Worm (Caenorhabditis elegans) whole organism, L3 larva: ENCODE measurements around the gene snu-23.

ENCODE experiments used
- aly-2 ChIP-seq: fragments of 150-350 bp; optimal IDR thresholded peaks from 2 replicates; lab custom pipeline; 2014; ENCODE audit warnings: missing biosample characterization, missing genetic modification characterization
- ama-1 ChIP-seq: fragments of 150-350 bp; optimal IDR thresholded peaks from 2 replicates; lab custom pipeline; 2018
- ceh-82 ChIP-seq: fragments of 150-350 bp; optimal IDR thresholded peaks from 2 replicates; lab custom pipeline; 2014; ENCODE audit warnings: missing biosample characterization, missing genetic modification characterization
- egl-27 ChIP-seq: sonication (generic microtip); optimal IDR thresholded peaks from 4 replicates; lab custom pipeline; 2017; ENCODE audit warnings: missing biosample characterization, missing genetic modification reagents, missing genetic modification characterization
- fos-1 ChIP-seq: fragments of 150-350 bp; optimal IDR thresholded peaks from 2 replicates; lab custom pipeline; 2014; ENCODE audit warnings: missing biosample characterization, missing genetic modification characterization
- lsy-12 ChIP-seq: sonication (generic microtip); optimal IDR thresholded peaks from 2 replicates; lab custom pipeline; 2016; ENCODE audit warnings: mild to moderate bottlenecking, missing genetic modification characterization, missing compliant biosample characterization
- mdl-1 ChIP-seq: fragments of 150-350 bp; optimal IDR thresholded peaks from 2 replicates; lab custom pipeline; 2014; ENCODE audit warnings: missing biosample characterization, missing genetic modification characterization
- nfya-1 ChIP-seq: sonication (generic microtip); optimal IDR thresholded peaks from 2 replicates; lab custom pipeline; 2017; ENCODE audit warnings: missing genetic modification characterization, mild to moderate bottlenecking, missing compliant biosample characterization, antibody characterized with exemption, moderate library complexity; ENCODE audit not compliant: insufficient read depth
- nhr-77 ChIP-seq: fragments of 150-350 bp; optimal IDR thresholded peaks from 2 replicates; lab custom pipeline; 2014; ENCODE audit warnings: missing biosample characterization, missing genetic modification characterization
- pqm-1 ChIP-seq: fragments of 150-350 bp; optimal IDR thresholded peaks from 2 replicates; lab custom pipeline; 2017; ENCODE audit warnings: missing biosample characterization, missing genetic modification characterization, inconsistent platforms
- tbx-2 ChIP-seq: sonication (generic microtip); optimal IDR thresholded peaks from 2 replicates; lab custom pipeline; 2016; ENCODE audit warnings: mild to moderate bottlenecking, missing genetic modification characterization, missing compliant biosample characterization
- unc-39 ChIP-seq: sonication (generic microtip); optimal IDR thresholded peaks from 4 replicates; lab custom pipeline; 2017; ENCODE audit warnings: missing biosample characterization, missing genetic modification characterization
- unc-62 ChIP-seq: fragments of 150-350 bp; sonication (generic microtip); optimal IDR thresholded peaks from 4 replicates; lab custom pipeline; 2014; ENCODE audit warnings: missing biosample characterization, missing genetic modification reagents, missing genetic modification characterization
- ztf-11 ChIP-seq: fragments of 150-350 bp; optimal IDR thresholded peaks from 2 replicates; lab custom pipeline; 2014; ENCODE audit warnings: missing biosample characterization, missing genetic modification characterization

- TF ChIP-seq ama-1 (lab: Kevin White, UChicago) = peak; percentile 73
- no peak for TF ChIP-seq fos-1
- no peak for TF ChIP-seq tbx-2 (tag; lab: Kevin White, UChicago)
- peak; percentile 76 for TF ChIP-seq pqm-1 (tag; lab: Kevin White, UChicago)
- TF ChIP-seq egl-27 (tag; lab: Kevin White, UChicago) = no peak
- no peak for TF ChIP-seq nfya-1
- TF ChIP-seq mdl-1 (tag; lab: Kevin White, UChicago) = no peak
- no peak for TF ChIP-seq ceh-82
- no peak for TF ChIP-seq unc-39 (tag; lab: Kevin White, UChicago)
- TF ChIP-seq nhr-77 = no peak
- TF ChIP-seq unc-62 (GFP tag; lab: Kevin White, UChicago) = no peak
- no peak for TF ChIP-seq lsy-12 (tag; lab: Kevin White, UChicago)
- no peak for TF ChIP-seq ztf-11 (tag; lab: Kevin White, UChicago)
- TF ChIP-seq aly-2 (tag; lab: Kevin White, UChicago) = no peak
Measured at ce11 chrIII:7730331-7730730, 39.6 kb downstream of the snu-23 start.
